Fruit fly (Drosophila melanogaster): ENCODE data around the gene MFS10.

Gene MFS10

DNA sequence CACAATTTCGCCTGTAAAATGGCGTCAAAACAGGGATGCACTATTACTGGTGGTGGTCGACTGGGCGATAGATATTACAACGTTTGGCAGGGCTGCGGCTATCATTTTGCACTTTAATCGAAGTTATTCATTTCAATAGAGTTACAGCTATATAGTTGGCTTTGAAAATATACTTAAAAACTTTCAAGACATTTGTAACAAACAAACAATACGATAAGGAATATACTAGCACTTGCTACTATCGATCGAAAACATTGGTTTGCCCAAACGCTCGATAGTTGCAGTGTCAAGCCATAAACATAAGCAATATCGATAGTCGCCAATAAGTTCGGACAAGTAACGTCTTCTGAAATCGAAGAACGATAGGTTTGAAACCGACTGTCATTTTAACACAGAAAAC, 30.7 kb downstream of the MFS10 start, which contains the start of the genes Bap60 and CG12096 (continued):
- TF ChIP-seq CG13424 (tag; optimal IDR thresholded peaks at IDR 0.05) (peak; percentile 83), CG11723 (GFP tag; optimal IDR thresholded peaks at IDR 0.05) (peak; percentile 55), lov (optimal IDR thresholded peaks at IDR 0.05) (no peak), lov (GFP tag; IDR thresholded peaks at IDR 0.05) (no peak), sisA (GFP tag; IDR thresholded peaks at IDR 0.05) (peak; percentile 58), sob (GFP tag; IDR thresholded peaks at IDR 0.05) (peak; percentile 66; the same call in 1 of the 2 replicates), CG11085 (GFP tag; IDR thresholded peaks at IDR 0.05) (no peak), peb (GFP tag; IDR thresholded peaks at IDR 0.05) (no peak), CG10147 (GFP tag; optimal IDR thresholded peaks at IDR 0.05) (peak; percentile 79), Neu2 (GFP tag; optimal IDR thresholded peaks at IDR 0.05; ENCODE audit: borderline replicate concordance) (peak; percentile 23), CG8290 (GFP tag; optimal IDR thresholded peaks at IDR 0.05) (peak; percentile 49), CG8290 (tag; optimal IDR thresholded peaks at IDR 0.05) (peak in 1 of 2 experiments; percentile 55), Dfd (GFP tag; optimal IDR thresholded peaks at IDR 0.05) (no peak), chn (GFP tag; optimal IDR thresholded peaks at IDR 0.05) (peak; percentile 55), D19B (GFP tag; optimal IDR thresholded peaks at IDR 0.05) (no peak), Dek (tag; optimal IDR thresholded peaks at IDR 0.05) (peak; percentile 47), Hsf (GFP tag; optimal IDR thresholded peaks at IDR 0.05) (peak; percentile 78), TFAM (GFP tag; optimal IDR thresholded peaks at IDR 0.05) (no peak), CG30020 (tag; optimal IDR thresholded peaks at IDR 0.05) (peak; percentile 83), Ada2b (GFP tag; IDR thresholded peaks at IDR 0.05) (peak; percentile 50; the same call in 1 of the 2 replicates), sens-2 (GFP tag; IDR thresholded peaks at IDR 0.05) (no peak), Hr3 (GFP tag; optimal IDR thresholded peaks at IDR 0.05) (peak; percentile 70), B-H2 (GFP tag; optimal IDR thresholded peaks at IDR 0.05) (peak; percentile 74), bsh (GFP tag; optimal IDR thresholded peaks at IDR 0.05) (peak in 1 of 2 experiments; percentile 65), cato (GFP tag; optimal IDR thresholded peaks at IDR 0.05; ENCODE audit: borderline replicate concordance) (peak; percentile 25), CG31365 (tag; optimal IDR thresholded peaks at IDR 0.05) (peak; percentile 13), unc-4 (GFP tag; IDR thresholded peaks at IDR 0.05; ENCODE audit: partially characterized antibody) (peak; percentile 95), CG3163 (GFP tag; optimal IDR thresholded peaks at IDR 0.05) (peak; percentile 41), CG15269 (tag; optimal IDR thresholded peaks at IDR 0.05) (peak; percentile 69), Nf-YC (tag; optimal IDR thresholded peaks at IDR 0.05) (peak; percentile 76), crol (GFP tag; IDR thresholded peaks at IDR 0.05) (no peak), pho (GFP tag; optimal IDR thresholded peaks at IDR 0.05) (peak; percentile 84), CG7987 (GFP tag; optimal IDR thresholded peaks at IDR 0.05) (peak; percentile 28), Hmr (GFP tag; optimal IDR thresholded peaks at IDR 0.05) (no peak), gem (tag; optimal IDR thresholded peaks at IDR 0.05) (peak; percentile 83), Doc2 (GFP tag; IDR thresholded peaks at IDR 0.05) (no peak), vvl (GFP tag; IDR thresholded peaks at IDR 0.05) (peak; percentile 52; the same call in 1 of the 2 replicates), wek (GFP tag; optimal IDR thresholded peaks at IDR 0.05) (no peak), pzg (GFP tag; optimal IDR thresholded peaks at IDR 0.05) (peak; percentile 80), Mrtf (GFP tag; IDR thresholded peaks at IDR 0.05) (peak; percentile 59; the same call in 1 of the 3 replicates), ssp (GFP tag; IDR thresholded peaks at IDR 0.05) (peak; percentile 63), kni (GFP tag; optimal IDR thresholded peaks at IDR 0.05) (peak; percentile 41), CG14860 (GFP tag; IDR thresholded peaks at IDR 0.05; ENCODE audit: partially characterized antibody) (peak; percentile 94), Sox100B (GFP tag; optimal IDR thresholded peaks at IDR 0.05) (no peak), HLHmδ (GFP tag; optimal IDR thresholded peaks at IDR 0.05) (no peak), CG12299 (tag; optimal IDR thresholded peaks at IDR 0.05) (peak; percentile 50), CG2129 (GFP tag; IDR thresholded peaks at IDR 0.05; ENCODE audit: partially characterized antibody) (peak; percentile 94), CG18476 (GFP tag; optimal IDR thresholded peaks at IDR 0.05) (peak; percentile 34), CG3407 (GFP tag; optimal IDR thresholded peaks at IDR 0.05) (no peak), CG16815 (GFP tag; optimal IDR thresholded peaks at IDR 0.05) (peak; percentile 58), en (GFP tag; optimal IDR thresholded peaks at IDR 0.05) (peak; percentile 15)

All from whole organism, embryonic.